Worm (Caenorhabditis elegans) whole organism, L2 larva: ENCODE results near the gene R09A8.9.
"Not testable (repeated sequence)": the region's sequence is repeated elsewhere in the genome, so short reads cannot be mapped to it uniquely, and the experiment has no call there.

Experiments
- C34F6.9 ChIP-seq: fragments of 150-350 bp; optimal IDR thresholded peaks from 2 replicates; lab custom pipeline; 2014; ENCODE audit warnings: missing biosample characterization, missing genetic modification characterization
- F13H6.1 ChIP-seq: sonication (generic microtip); optimal IDR thresholded peaks from 2 replicates; lab custom pipeline; 2016; ENCODE audit warnings: missing genetic modification characterization, missing compliant biosample characterization
- R02D3.7 ChIP-seq: fragments of 150-350 bp; optimal IDR thresholded peaks from 2 replicates; lab custom pipeline; 2014; ENCODE audit warnings: missing biosample characterization, missing genetic modification characterization
- Y55F3AM.14 ChIP-seq: fragments of 200-800 bp; sonication (Bioruptor generic); optimal IDR thresholded peaks from 2 replicates; lab custom pipeline; 2018; ENCODE audit warnings: mild to moderate bottlenecking, missing genetic modification characterization, missing compliant biosample characterization
- ZK546.5 ChIP-seq: sonication (generic microtip); optimal IDR thresholded peaks from 2 replicates; lab custom pipeline; 2017; ENCODE audit warnings: missing biosample characterization, missing genetic modification characterization
- alr-1 ChIP-seq: fragments of 150-350 bp; optimal IDR thresholded peaks from 2 replicates; lab custom pipeline; 2014; ENCODE audit warnings: missing biosample characterization, missing genetic modification characterization
- ama-1 ChIP-seq: fragments of 150-350 bp; optimal IDR thresholded peaks from 2 replicates; lab custom pipeline; 2018; ENCODE audit warnings: inconsistent platforms
- blmp-1 ChIP-seq: sonication (generic microtip); optimal IDR thresholded peaks from 2 replicates; lab custom pipeline; 2017; ENCODE audit warnings: missing genetic modification characterization, mild to moderate bottlenecking, missing compliant biosample characterization, antibody characterized with exemption, moderate library complexity; ENCODE audit not compliant: insufficient read depth
- ceh-16 ChIP-seq: fragments of 150-350 bp; optimal IDR thresholded peaks from 2 replicates; lab custom pipeline; 2014; ENCODE audit warnings: missing biosample characterization, missing genetic modification characterization
- ceh-82 ChIP-seq: fragments of 150-350 bp; optimal IDR thresholded peaks from 2 replicates; lab custom pipeline; 2014; ENCODE audit warnings: missing biosample characterization, missing genetic modification characterization
- crh-2 ChIP-seq: sonication (generic microtip); optimal IDR thresholded peaks from 2 replicates; lab custom pipeline; 2017; ENCODE audit warnings: missing biosample characterization, missing genetic modification characterization
- dmd-4 ChIP-seq: sonication (generic microtip); optimal IDR thresholded peaks from 2 replicates; lab custom pipeline; 2017; ENCODE audit warnings: missing biosample characterization, missing genetic modification characterization
- egl-27 ChIP-seq: sonication (generic microtip); optimal IDR thresholded peaks from 3 replicates; lab custom pipeline; 2017; ENCODE audit warnings: missing biosample characterization, missing genetic modification reagents, missing genetic modification characterization
- fos-1 ChIP-seq: fragments of 150-350 bp; optimal IDR thresholded peaks from 2 replicates; lab custom pipeline; 2014; ENCODE audit warnings: missing biosample characterization, missing genetic modification characterization
- gmeb-1 ChIP-seq: fragments of 150-350 bp; optimal IDR thresholded peaks from 2 replicates; lab custom pipeline; 2014; ENCODE audit warnings: missing biosample characterization, missing genetic modification characterization
- lin-11 ChIP-seq: fragments of 150-350 bp; sonication (generic microtip); optimal IDR thresholded peaks from 2 replicates; lab custom pipeline; 2014; ENCODE audit warnings: missing biosample characterization, missing genetic modification characterization, inconsistent platforms, mixed read lengths
- lin-13 ChIP-seq: fragments of 150-350 bp; optimal IDR thresholded peaks from 2 replicates; lab custom pipeline; 2014; ENCODE audit warnings: missing biosample characterization, missing genetic modification reagents, missing genetic modification characterization
- lin-39 ChIP-seq: fragments of 150-350 bp; optimal IDR thresholded peaks from 2 replicates; lab custom pipeline; 2014; ENCODE audit warnings: missing biosample characterization, missing genetic modification reagents, missing genetic modification characterization
- lsy-2 ChIP-seq, 2 experiments: fragments of 150-350 bp in 1 of 2; sonication (generic microtip) in 1 of 2; optimal IDR thresholded peaks; 2 replicates each; lab custom pipeline; 2014 to 2017; ENCODE audit warnings: missing biosample characterization in 2 of 2, missing genetic modification characterization in 2 of 2
- mab-5 ChIP-seq: fragments of 150-350 bp; optimal IDR thresholded peaks from 2 replicates; lab custom pipeline; 2014; ENCODE audit warnings: missing biosample characterization, missing genetic modification characterization
- mdl-1 ChIP-seq, 2 experiments: fragments of 150-350 bp in 1 of 2; sonication (generic microtip) in 1 of 2; optimal IDR thresholded peaks; 2 replicates each; lab custom pipeline; 2017; ENCODE audit warnings: missing biosample characterization in 2 of 2, missing genetic modification characterization in 2 of 2
- nhr-11 ChIP-seq: fragments of 150-350 bp; optimal IDR thresholded peaks from 2 replicates; lab custom pipeline; 2014; ENCODE audit warnings: missing biosample characterization, missing genetic modification characterization
- nhr-12 ChIP-seq: fragments of 150-350 bp; optimal IDR thresholded peaks from 2 replicates; lab custom pipeline; 2014; ENCODE audit warnings: missing biosample characterization, missing genetic modification characterization
- nhr-21 ChIP-seq: fragments of 150-350 bp; optimal IDR thresholded peaks from 2 replicates; lab custom pipeline; 2014; ENCODE audit warnings: missing biosample characterization, missing genetic modification characterization
- nhr-23 ChIP-seq: fragments of 150-350 bp; optimal IDR thresholded peaks from 2 replicates; lab custom pipeline; 2014; ENCODE audit warnings: missing biosample characterization, missing genetic modification reagents, missing genetic modification characterization
- nhr-237 ChIP-seq: fragments of 150-350 bp; optimal IDR thresholded peaks from 2 replicates; lab custom pipeline; 2014; ENCODE audit warnings: missing biosample characterization, missing genetic modification characterization
- nhr-25 ChIP-seq: fragments of 150-350 bp; sonication (generic microtip); optimal IDR thresholded peaks from 3 replicates; lab custom pipeline; 2014; ENCODE audit warnings: missing biosample characterization, missing genetic modification characterization
- nhr-77 ChIP-seq: fragments of 150-350 bp; optimal IDR thresholded peaks from 2 replicates; lab custom pipeline; 2014; ENCODE audit warnings: missing biosample characterization, missing genetic modification characterization
- peb-1 ChIP-seq: fragments of 150-350 bp; optimal IDR thresholded peaks from 2 replicates; lab custom pipeline; 2014; ENCODE audit warnings: missing biosample characterization, missing genetic modification characterization
- sem-4 ChIP-seq: fragments of 150-350 bp; optimal IDR thresholded peaks from 2 replicates; lab custom pipeline; 2014; ENCODE audit warnings: missing biosample characterization, missing genetic modification reagents, missing genetic modification characterization
- skn-1 ChIP-seq: sonication (generic microtip); optimal IDR thresholded peaks from 2 replicates; lab custom pipeline; 2017; ENCODE audit warnings: missing biosample characterization, missing genetic modification characterization
- sma-3 ChIP-seq: sonication (generic microtip); optimal IDR thresholded peaks from 2 replicates; lab custom pipeline; 2016; ENCODE audit warnings: missing genetic modification reagents, missing genetic modification characterization, missing compliant biosample characterization
- sma-9 ChIP-seq, 2 experiments: fragments of 150-350 bp in 1 of 2; sonication (generic microtip) in 1 of 2; optimal IDR thresholded peaks; 2 replicates each; lab custom pipeline; 2014 to 2016; ENCODE audit warnings: missing genetic modification characterization in 2 of 2, mild to moderate bottlenecking in 1 of 2, missing biosample characterization in 1 of 2, missing compliant biosample characterization in 1 of 2, missing genetic modification reagents in 1 of 2, moderate library complexity in 1 of 2
- snpc-4 ChIP-seq: fragments of 150-350 bp; optimal IDR thresholded peaks from 2 replicates; lab custom pipeline; 2014; ENCODE audit warnings: missing biosample characterization, missing genetic modification characterization
- unc-39 ChIP-seq: fragments of 150-350 bp; optimal IDR thresholded peaks from 2 replicates; lab custom pipeline; 2014; ENCODE audit warnings: missing biosample characterization, missing genetic modification characterization
- unc-55 ChIP-seq: fragments of 150-350 bp; sonication (generic microtip); optimal IDR thresholded peaks from 3 replicates; lab custom pipeline; 2014; ENCODE audit warnings: missing biosample characterization, missing genetic modification reagents, missing genetic modification characterization
- unc-62 ChIP-seq: fragments of 150-350 bp; optimal IDR thresholded peaks from 2 replicates; lab custom pipeline; 2014; ENCODE audit warnings: missing biosample characterization, missing genetic modification reagents, missing genetic modification characterization
- zag-1 ChIP-seq: fragments of 150-350 bp; optimal IDR thresholded peaks from 2 replicates; lab custom pipeline; 2014; ENCODE audit warnings: missing biosample characterization, missing genetic modification characterization
- ztf-4 ChIP-seq: fragments of 150-350 bp; optimal IDR thresholded peaks from 2 replicates; lab custom pipeline; 2014; ENCODE audit warnings: missing biosample characterization, missing genetic modification characterization

The R09A8.9 gene

DNA sequence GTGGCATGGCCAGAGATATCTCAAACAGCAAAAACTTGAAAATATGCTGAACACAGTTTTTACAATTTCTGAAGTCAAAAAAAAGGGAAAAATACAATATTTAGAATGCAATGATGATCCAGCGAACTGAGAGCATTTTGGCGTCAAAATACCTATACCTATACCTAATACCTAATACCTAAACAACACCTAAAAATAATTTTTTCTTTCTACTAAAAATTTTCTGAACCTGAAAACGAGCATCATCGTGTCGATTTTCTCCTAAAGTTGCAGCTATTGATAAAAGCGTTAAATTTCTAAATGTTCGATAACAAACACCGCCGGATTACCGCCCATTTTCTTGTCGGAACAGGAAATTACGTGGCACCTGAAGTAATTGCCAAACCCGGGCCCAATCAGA lies 6.9 kb upstream of the R09A8.9 start, which contains the start of gene T24D5.4:
Gene T24D5.4 (plus strand): TSS at position 301 of the 400 bp plus-strand sequence.
- TF ChIP-seq ceh-16 (tag; lab: Kevin White, UChicago) (no peak), nhr-77 (tag; lab: Kevin White, UChicago) (no peak)

DNA sequence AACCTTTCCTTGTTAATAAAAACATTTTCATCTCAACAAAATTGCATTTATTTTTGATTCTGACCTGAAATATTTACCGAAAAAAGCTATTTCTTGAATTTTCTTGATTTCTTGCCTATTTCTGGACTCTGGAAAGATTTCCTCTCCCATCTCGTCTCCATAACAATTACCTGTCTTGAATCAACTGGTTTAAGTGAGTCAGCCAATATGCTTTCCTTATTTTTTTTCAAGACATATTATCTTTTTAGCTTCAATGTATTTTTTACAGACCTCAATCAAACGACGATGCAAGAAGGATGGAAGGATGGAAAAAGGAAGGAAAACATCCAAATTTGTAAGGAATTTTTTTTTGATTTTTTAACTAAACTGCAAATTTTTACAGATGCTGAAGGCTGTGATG lies 1.1 kb upstream of the R09A8.9 start:
- TF ChIP-seq sma-9 (GFP tag; optimal IDR thresholded peaks at IDR 0.05; lab: Kevin White, UChicago): no peak
- no peak for TF ChIP-seq sma-9 (tag; optimal IDR thresholded peaks at IDR 0.05; lab: Kevin White, UChicago)
- TF ChIP-seq blmp-1 (tag; lab: Kevin White, UChicago): no peak
- no peak for TF ChIP-seq lin-39 (tag; lab: Kevin White, UChicago)
- no peak for TF ChIP-seq snpc-4 (tag; lab: Kevin White, UChicago)
- no peak for TF ChIP-seq sma-3 (GFP tag; lab: Kevin White, UChicago)
- TF ChIP-seq egl-27 (tag; lab: Kevin White, UChicago): no peak
- no peak for TF ChIP-seq dmd-4
- no peak for TF ChIP-seq nhr-11 (tag; lab: Kevin White, UChicago)
- TF ChIP-seq unc-62 (GFP tag; lab: Kevin White, UChicago): no peak
- TF ChIP-seq mab-5: no peak
- no peak for TF ChIP-seq unc-55 (GFP tag; lab: Kevin White, UChicago)
- no peak for TF ChIP-seq nhr-12 (tag; lab: Kevin White, UChicago)
- TF ChIP-seq ztf-4 (tag; lab: Kevin White, UChicago): no peak
- TF ChIP-seq R02D3.7 (tag; lab: Kevin White, UChicago): no peak

DNA sequence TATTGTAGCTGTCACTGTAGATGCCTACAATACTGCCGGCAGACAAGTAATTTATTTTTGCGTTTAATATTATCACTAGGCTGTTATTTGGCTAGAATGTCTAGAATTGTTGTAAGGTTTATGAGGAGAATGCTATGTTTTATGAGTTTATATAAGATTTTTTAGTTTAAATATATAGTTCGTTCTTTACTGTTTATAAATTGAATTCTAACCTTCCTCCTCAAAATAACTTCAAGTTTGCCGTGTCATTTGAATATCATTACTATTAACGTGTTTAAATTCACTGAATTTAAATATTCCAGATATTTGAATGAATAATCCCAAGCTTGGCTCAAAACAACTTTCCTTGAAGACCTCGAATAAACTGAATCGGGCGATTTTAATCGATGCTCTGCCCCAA lies 9.7 kb downstream of the R09A8.9 start, which contains the start of gene R09A8.1:
Gene R09A8.1 (plus strand): TSS at position 301 of the 400 bp plus-strand sequence.
- TF ChIP-seq mab-5; nhr-12 (tag; lab: Kevin White, UChicago); snpc-4 (tag; lab: Kevin White, UChicago): not testable (repeated sequence)

DNA sequence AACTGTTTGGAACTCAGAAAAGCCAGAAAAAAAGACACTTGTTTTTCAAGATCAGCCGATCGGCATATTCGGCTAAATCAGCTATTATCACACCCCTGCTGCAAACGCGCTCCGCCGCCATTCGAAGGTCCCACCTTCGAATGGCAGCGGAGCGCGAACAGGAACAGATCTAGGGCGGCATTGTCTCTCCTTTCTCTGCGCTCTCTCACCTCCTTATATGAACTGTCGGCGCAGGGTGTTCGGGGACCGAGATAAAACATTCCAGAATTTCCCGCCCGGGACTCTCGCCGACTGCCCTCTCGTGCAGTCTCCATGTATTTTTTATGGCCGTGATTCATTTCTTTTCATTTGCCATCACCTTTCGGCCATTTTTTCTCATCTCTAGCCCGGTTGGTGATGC lies 14.7 kb downstream of the R09A8.9 start:
- TF ChIP-seq unc-62 (GFP tag; lab: Kevin White, UChicago) (no peak), R02D3.7 (tag; lab: Kevin White, UChicago) (no peak), nhr-23 (tag; lab: Kevin White, UChicago) (no peak), mdl-1 (tag; optimal IDR thresholded peaks at IDR 0.05; lab: Kevin White, UChicago) (no peak), ceh-82 (tag; lab: Kevin White, UChicago) (no peak), lsy-2 (tag; optimal IDR thresholded peaks at IDR 0.05; lab: Kevin White, UChicago) (no peak), ZK546.5 (tag; lab: Kevin White, UChicago) (no peak), nhr-25 (no peak), dmd-4 (no peak), F13H6.1 (no peak), lin-11 (tag; lab: Kevin White, UChicago) (no peak), zag-1 (tag; lab: Kevin White, UChicago) (no peak), crh-2 (tag; lab: Kevin White, UChicago) (no peak), alr-1 (tag; lab: Kevin White, UChicago) (no peak), fos-1 (tag; lab: Kevin White, UChicago) (no peak), snpc-4 (tag; lab: Kevin White, UChicago) (no peak), nhr-237 (no peak), lin-13 (GFP tag; lab: Kevin White, UChicago) (no peak)

DNA sequence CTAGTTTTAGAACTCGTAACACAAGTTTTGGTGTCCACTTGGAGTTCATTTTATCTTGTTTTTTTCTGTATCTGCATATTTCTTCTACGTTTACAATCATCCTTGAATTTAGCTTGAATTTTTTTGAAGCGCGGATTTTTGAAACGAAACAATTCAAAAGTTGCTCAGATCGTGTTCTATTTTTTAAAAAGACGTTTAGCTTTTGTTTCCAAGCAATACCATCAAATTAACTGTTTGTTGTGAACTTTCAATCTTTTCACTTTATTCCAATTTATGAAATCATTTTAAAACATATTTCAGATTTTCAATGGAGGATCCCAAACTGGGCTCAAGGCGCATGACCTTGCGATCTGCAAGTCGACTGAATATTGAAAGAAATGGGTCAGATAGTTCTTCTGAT lies 15.4 kb downstream of the R09A8.9 start, which contains the start of gene R09A8.2:
Gene R09A8.2 (plus strand): TSS at position 301 of the 400 bp plus-strand sequence.
- no peak for TF ChIP-seq sma-3 (GFP tag; lab: Kevin White, UChicago)
- no peak for TF ChIP-seq blmp-1 (tag; lab: Kevin White, UChicago)
- no peak for TF ChIP-seq unc-39 (tag; lab: Kevin White, UChicago)
- TF ChIP-seq dmd-4: no peak
- no peak for TF ChIP-seq nhr-21
- TF ChIP-seq F13H6.1: no peak
- no peak for TF ChIP-seq C34F6.9 (tag; lab: Kevin White, UChicago)
- TF ChIP-seq gmeb-1 (tag; lab: Kevin White, UChicago): no peak
- no peak for TF ChIP-seq peb-1 (tag; lab: Kevin White, UChicago)
- no peak for TF ChIP-seq skn-1 (tag; lab: Kevin White, UChicago)
- no peak for TF ChIP-seq nhr-237
- no peak for TF ChIP-seq ZK546.5 (tag; lab: Kevin White, UChicago)
- no peak for TF ChIP-seq ceh-16 (tag; lab: Kevin White, UChicago)
- no peak for TF ChIP-seq sem-4
- no peak for TF ChIP-seq Y55F3AM.14
- no peak for TF ChIP-seq sma-9 (GFP tag; optimal IDR thresholded peaks at IDR 0.05; lab: Kevin White, UChicago)
- TF ChIP-seq sma-9 (tag; optimal IDR thresholded peaks at IDR 0.05; lab: Kevin White, UChicago): no peak
- TF ChIP-seq ama-1 (lab: Kevin White, UChicago): no peak
- no peak for TF ChIP-seq fos-1 (tag; lab: Kevin White, UChicago)
- no peak for TF ChIP-seq ceh-82 (tag; lab: Kevin White, UChicago)
- TF ChIP-seq mdl-1 (tag; optimal IDR thresholded peaks at IDR 0.05; lab: Kevin White, UChicago): no peak
